Worm (Caenorhabditis elegans): ENCODE measurements around the gene W09D6.1.
A peak's percentile ranks its signal among the peaks of the same experiment; 100 is the strongest.

The W09D6.1 gene

DNA sequence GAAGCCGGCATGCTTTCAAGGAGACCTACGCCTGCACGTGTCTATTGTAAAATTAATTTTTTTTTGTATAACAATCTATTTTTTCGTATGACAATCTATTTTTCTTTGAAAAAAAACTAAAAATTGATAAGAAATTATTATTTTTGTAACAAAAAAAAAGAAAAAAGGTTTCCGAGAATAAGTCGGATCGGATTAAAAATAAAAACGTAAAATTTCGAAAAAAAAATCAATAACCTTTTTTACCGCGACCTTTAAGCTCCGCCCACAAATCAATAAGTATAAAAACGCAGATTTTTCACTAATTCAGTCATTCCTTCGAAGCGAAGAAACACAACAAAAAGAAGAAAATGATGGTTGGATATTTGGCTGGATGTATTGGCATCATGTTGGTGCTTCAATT, 10.8 kb downstream of the W09D6.1 start, which contains the start of gene W09D6.4:
TSS of gene W09D6.4 (plus strand) at position 301 of the 400 bp plus-strand sequence.
- TF ChIP-seq Y95B8A.8 (GFP tag; IDR thresholded peaks at IDR 0.05), result no peak
- no peak for TF ChIP-seq F39B2.1 (GFP tag; IDR thresholded peaks at IDR 0.05)
- TF ChIP-seq akir-1 (GFP tag; optimal IDR thresholded peaks at IDR 0.05), result no peak
- TF ChIP-seq dpl-1 (GFP tag; optimal IDR thresholded peaks at IDR 0.05), result no peak
- no peak for TF ChIP-seq nfya-1 (tag; optimal IDR thresholded peaks at IDR 0.05; ENCODE audit: borderline replicate concordance, insufficient read depth)
- no peak for TF ChIP-seq lin-40 (tag; optimal IDR thresholded peaks at IDR 0.05)
- TF ChIP-seq nhr-179 (tag; optimal IDR thresholded peaks at IDR 0.05), result no peak
- TF ChIP-seq attf-3 (GFP tag; conservative IDR thresholded peaks at IDR 0.05), result no peak
- no peak for TF ChIP-seq lin-26 (GFP tag; IDR thresholded peaks at IDR 0.05)
- no peak for TF ChIP-seq zfh-2 (GFP tag; conservative IDR thresholded peaks at IDR 0.05)

DNA sequence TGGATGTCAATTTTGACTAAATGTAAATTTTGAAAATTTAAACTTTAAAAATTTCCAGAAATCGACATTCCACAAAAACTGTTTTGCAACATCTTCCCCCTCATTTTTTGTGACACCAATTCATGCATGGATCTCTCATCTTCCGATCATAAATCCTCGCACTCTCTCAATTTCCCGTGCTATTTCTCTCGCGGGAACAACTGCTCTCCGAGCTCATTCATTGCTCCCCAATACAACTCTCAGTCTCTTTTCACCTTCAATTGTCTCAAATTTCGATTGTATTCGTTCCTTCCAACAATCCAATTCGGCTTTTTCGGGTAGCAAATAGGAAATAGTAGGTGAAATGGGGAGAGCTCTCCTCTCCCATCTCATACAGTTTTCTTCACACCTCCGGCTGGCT, 14.0 kb downstream of the W09D6.1 start:
- TF ChIP-seq bed-1 (GFP tag; IDR thresholded peaks at IDR 0.05) (no peak), nhr-179 (tag; optimal IDR thresholded peaks at IDR 0.05) (no peak), B0035.1 (tag; optimal IDR thresholded peaks at IDR 0.05) (no peak), gei-17 (GFP tag; optimal IDR thresholded peaks at IDR 0.05) (no peak), K11D2.4 (GFP tag; IDR thresholded peaks at IDR 0.05) (no peak), lin-26 (GFP tag; IDR thresholded peaks at IDR 0.05) (no peak), B0019.2 (GFP tag; conservative IDR thresholded peaks at IDR 0.05) (no peak), lsy-27 (tag; optimal IDR thresholded peaks at IDR 0.05; ENCODE audit: borderline replicate concordance, insufficient read depth) (no peak), dox-1 (GFP tag; IDR thresholded peaks at IDR 0.05) (no peak), nhr-90 (tag; optimal IDR thresholded peaks at IDR 0.05) (no peak), nfyb-1 (GFP tag; IDR thresholded peaks at IDR 0.05) (no peak), cebp-1 (GFP tag; IDR thresholded peaks at IDR 0.05) (no peak), cebp-1 (tag; optimal IDR thresholded peaks at IDR 0.05) (no peak), hlh-12 (tag; optimal IDR thresholded peaks at IDR 0.05) (no peak), ceh-79 (tag; optimal IDR thresholded peaks at IDR 0.05) (no peak), atf-7 (tag; optimal IDR thresholded peaks at IDR 0.05) (no peak), ama-1 (optimal IDR thresholded peaks at IDR 0.05) (no peak), ama-1 (GFP tag; optimal IDR thresholded peaks at IDR 0.05) (no peak), mes-4 (tag; optimal IDR thresholded peaks at IDR 0.05) (no peak), Y56A3A.18 (GFP tag; IDR thresholded peaks at IDR 0.05) (no peak), madf-6 (GFP tag; IDR thresholded peaks at IDR 0.05) (no peak), ztf-18 (tag; optimal IDR thresholded peaks at IDR 0.05) (no peak)

DNA sequence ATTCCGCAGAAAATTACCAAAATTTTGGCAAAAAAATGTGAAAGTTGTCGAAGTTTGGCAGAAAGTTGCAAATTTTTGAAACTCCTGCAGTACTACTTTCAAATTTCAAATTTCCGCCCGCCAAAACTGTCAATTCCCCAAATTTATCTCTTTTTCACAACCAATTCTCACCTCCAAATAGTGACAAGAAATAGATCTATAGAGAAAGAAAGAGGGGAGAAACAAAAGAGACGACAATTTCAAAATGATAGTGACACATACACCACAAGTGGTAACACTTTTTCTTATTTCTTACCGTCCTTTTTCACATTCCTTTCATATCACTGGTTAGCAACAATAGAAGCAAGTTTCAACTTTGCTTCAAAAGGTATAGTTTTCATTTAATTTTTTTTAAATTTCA, 15.3 kb downstream of the W09D6.1 start:
- TF ChIP-seq nhr-80 (tag; optimal IDR thresholded peaks at IDR 0.05) (peak; percentile 73), lag-1 (GFP tag; IDR thresholded peaks at IDR 0.05) (no peak)

DNA sequence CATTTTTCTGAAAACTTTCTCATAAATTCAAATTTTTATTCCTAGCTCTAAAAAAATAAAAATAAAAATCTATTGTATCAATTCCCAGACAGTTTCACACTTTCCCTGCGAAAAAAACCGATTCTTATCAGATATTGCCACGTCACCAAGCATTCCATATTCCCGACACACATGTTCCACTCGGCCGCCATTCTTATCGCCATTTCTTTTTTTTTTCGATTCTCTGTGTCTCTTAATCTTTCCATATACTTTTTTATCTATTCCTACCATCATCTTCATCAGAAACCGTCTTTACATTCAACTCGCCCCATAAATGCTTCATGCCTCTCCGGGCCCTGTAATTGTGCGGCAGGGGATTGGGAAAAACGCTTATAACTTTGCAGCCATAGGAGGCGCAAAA, 18.8 kb downstream of the W09D6.1 start:
- TF ChIP-seq nhr-27 (tag; optimal IDR thresholded peaks at IDR 0.05) (no peak), rec-8 (tag; optimal IDR thresholded peaks at IDR 0.05) (no peak), attf-5 (GFP tag; optimal IDR thresholded peaks at IDR 0.05) (peak; percentile 29), snpc-4 (GFP tag; optimal IDR thresholded peaks at IDR 0.05) (no peak), snpc-4 (tag; optimal IDR thresholded peaks at IDR 0.05) (peak in 2 of 4 experiments; percentile 34), nhr-80 (tag; optimal IDR thresholded peaks at IDR 0.05) (peak; percentile 81), let-607 (tag; optimal IDR thresholded peaks at IDR 0.05) (peak; percentile 72 to 89), hlh-26 (GFP tag; conservative IDR thresholded peaks at IDR 0.05) (no peak)
